Fruit fly (Drosophila melanogaster): Measurements from ENCODE around the gene CG5418.

Gene CG5418

dm6 chr2L:12467673-12468072, 14.6 kb upstream of the CG5418 start (continued):
- TF ChIP-seq CG4282 (GFP tag; optimal IDR thresholded peaks at IDR 0.05) (peak; percentile 66), sr (GFP tag; IDR thresholded peaks at IDR 0.05) (no peak), gem (tag; optimal IDR thresholded peaks at IDR 0.05) (peak; percentile 51), MBD-R2 (GFP tag; IDR thresholded peaks at IDR 0.05) (peak; percentile 43; the same call in 1 of the 2 replicates), row (GFP tag; IDR thresholded peaks at IDR 0.05) (peak; percentile 77), CG3163 (GFP tag; optimal IDR thresholded peaks at IDR 0.05) (no peak), PHDP (tag; optimal IDR thresholded peaks at IDR 0.05) (peak; percentile 54), otp (GFP tag; IDR thresholded peaks at IDR 0.05) (0 out of 3 replicates have a peak, but pooled peaks have one; percentile 48), sob (GFP tag; IDR thresholded peaks at IDR 0.05) (peak; percentile 59; the same call in 1 of the 2 replicates), Gug (GFP tag; IDR thresholded peaks at IDR 0.05) (peak; percentile 55; the same call in 2 of the 4 replicates), sc (optimal IDR thresholded peaks at IDR 0.05) (no peak), sc (GFP tag; optimal IDR thresholded peaks at IDR 0.05) (no peak), sens (GFP tag) (peak; percentile 44), fd3F (GFP tag; optimal IDR thresholded peaks at IDR 0.05) (peak; percentile 56), CG13894 (tag; optimal IDR thresholded peaks at IDR 0.05) (peak; percentile 84), CG8924 (tag; optimal IDR thresholded peaks at IDR 0.05) (peak; percentile 17), CG12071 (GFP tag; optimal IDR thresholded peaks at IDR 0.05) (peak; percentile 24), eve (GFP tag; optimal IDR thresholded peaks at IDR 0.05) (peak in 1 of 2 experiments; percentile 9), shn (GFP tag; optimal IDR thresholded peaks at IDR 0.05) (peak; percentile 58), CG4328 (GFP tag; optimal IDR thresholded peaks at IDR 0.05) (peak; percentile 22), run (tag; optimal IDR thresholded peaks at IDR 0.05) (no peak), sug (tag; optimal IDR thresholded peaks at IDR 0.05) (peak; percentile 60), Ets65A (GFP tag) (no peak), CG6813 (GFP tag; optimal IDR thresholded peaks at IDR 0.05) (no peak), CG31224 (GFP tag; IDR thresholded peaks at IDR 0.05) (peak; percentile 70), so (GFP tag; IDR thresholded peaks at IDR 0.05) (0 out of 3 replicates have a peak, but pooled peaks have one; percentile 24), CG9797 (GFP tag; optimal IDR thresholded peaks at IDR 0.05) (no peak), her (GFP tag; optimal IDR thresholded peaks at IDR 0.05) (peak; percentile 74), slbo (GFP tag; IDR thresholded peaks at IDR 0.05) (peak; percentile 88), ssp (GFP tag; IDR thresholded peaks at IDR 0.05) (no peak), CG33213 (GFP tag; optimal IDR thresholded peaks at IDR 0.05) (peak; percentile 3), Antp (GFP tag; optimal IDR thresholded peaks at IDR 0.05) (peak; percentile 48), Dad (GFP tag; optimal IDR thresholded peaks at IDR 0.05) (peak; percentile 16), Hey (tag; optimal IDR thresholded peaks at IDR 0.05) (no peak), pho (GFP tag; optimal IDR thresholded peaks at IDR 0.05) (peak; percentile 67), Hand (GFP tag; optimal IDR thresholded peaks at IDR 0.05) (peak; percentile 41), CG10147 (GFP tag; optimal IDR thresholded peaks at IDR 0.05) (peak; percentile 23), CG17361 (GFP tag; IDR thresholded peaks at IDR 0.05) (no peak), CG12744 (GFP tag; optimal IDR thresholded peaks at IDR 0.05) (peak; percentile 20), CHES-1-like (GFP tag; optimal IDR thresholded peaks at IDR 0.05) (peak; percentile 40), NK7.1 (GFP tag; optimal IDR thresholded peaks at IDR 0.05) (peak; percentile 37), grn (GFP tag; optimal IDR thresholded peaks at IDR 0.05) (no peak), chm (GFP tag; IDR thresholded peaks at IDR 0.05) (no peak; the same call in 1 of the 2 replicates), sd (tag; optimal IDR thresholded peaks at IDR 0.05) (peak; percentile 70), CG11456 (GFP tag; IDR thresholded peaks at IDR 0.05) (peak; percentile 82), CG43689 (GFP tag; IDR thresholded peaks at IDR 0.05) (no peak), BtbVII (GFP tag; optimal IDR thresholded peaks at IDR 0.05) (peak; percentile 41), bcd (GFP tag; optimal IDR thresholded peaks at IDR 0.05) (peak; percentile 60), CG15514 (GFP tag; optimal IDR thresholded peaks at IDR 0.05) (peak; percentile 68), CG30403 (GFP tag; optimal IDR thresholded peaks at IDR 0.05) (peak; percentile 38), CG16863 (GFP tag; optimal IDR thresholded peaks at IDR 0.05) (peak; percentile 13), CG8388 (GFP tag; optimal IDR thresholded peaks at IDR 0.05) (no peak)
